Worm (Caenorhabditis elegans): ENCODE results near the gene nspf-3.

ce11 chrII:2726774-2727173 lies 36.8 kb upstream of the nspf-3 start:
- TF ChIP-seq ceh-82 (tag; optimal IDR thresholded peaks at IDR 0.05) (no peak), aly-2 (tag; optimal IDR thresholded peaks at IDR 0.05) (no peak), ZK546.5 (tag; optimal IDR thresholded peaks at IDR 0.05) (no peak), zag-1 (tag; optimal IDR thresholded peaks at IDR 0.05) (no peak), lin-15B (tag; optimal IDR thresholded peaks at IDR 0.05) (no peak), hlh-30 (tag; optimal IDR thresholded peaks at IDR 0.05; ENCODE audit: insufficient read depth) (no peak), zfp-2 (tag; optimal IDR thresholded peaks at IDR 0.05) (no peak), attf-4 (tag; optimal IDR thresholded peaks at IDR 0.05) (no peak), lsy-2 (tag; optimal IDR thresholded peaks at IDR 0.05) (no peak), dpl-1 (GFP tag; optimal IDR thresholded peaks at IDR 0.05) (no peak), Y5F2A.4 (GFP tag; optimal IDR thresholded peaks at IDR 0.05) (no peak), lin-39 (tag; optimal IDR thresholded peaks at IDR 0.05) (no peak)
